Fruit fly (Drosophila melanogaster) whole organism, prepupa: ENCODE measurements around the gene Cftr.

Experiments used
- CG10631 ChIP-seq: fragments of 200-800 bp; sonication (Bioruptor generic); optimal IDR thresholded peaks from 2 replicates; lab custom pipeline; 2016; ENCODE audit warnings: missing biosample characterization, missing genetic modification characterization
- CG1621 ChIP-seq: fragments of 200-800 bp; sonication (Bioruptor generic); optimal IDR thresholded peaks from 3 replicates; lab custom pipeline; 2018; ENCODE audit warnings: missing biosample characterization, mild to moderate bottlenecking, missing genetic modification characterization
- CG16779 ChIP-seq: fragments of 200-800 bp; sonication (Bioruptor generic); optimal IDR thresholded peaks from 3 replicates; lab custom pipeline; 2017; ENCODE audit warnings: missing biosample characterization, mild to moderate bottlenecking, missing genetic modification characterization
- CG3032 ChIP-seq: fragments of 200-800 bp; optimal IDR thresholded peaks from 2 replicates; lab custom pipeline; 2019; ENCODE audit warnings: missing biosample characterization, mild to moderate bottlenecking, missing genetic modification characterization, moderate library complexity
- CG31627 ChIP-seq: fragments of 200-800 bp; sonication (Bioruptor generic); optimal IDR thresholded peaks from 3 replicates; lab custom pipeline; 2016; ENCODE audit warnings: missing biosample characterization, missing genetic modification characterization
- CG34406 ChIP-seq: fragments of 200-800 bp; sonication (Bioruptor generic); optimal IDR thresholded peaks from 3 replicates; lab custom pipeline; 2016; ENCODE audit warnings: missing biosample characterization, missing genetic modification characterization
- CG3919 ChIP-seq: fragments of 200-800 bp; sonication (Bioruptor generic); optimal IDR thresholded peaks from 3 replicates; lab custom pipeline; 2016; ENCODE audit warnings: missing biosample characterization, missing genetic modification characterization
- CG4318 ChIP-seq: fragments of 200-800 bp; sonication (Bioruptor generic); optimal IDR thresholded peaks from 3 replicates; lab custom pipeline; 2017; ENCODE audit warnings: missing biosample characterization, mild to moderate bottlenecking, missing genetic modification characterization
- CG6163 ChIP-seq: fragments of 200-800 bp; sonication (Bioruptor generic); IDR thresholded peaks from 3 replicates; pipeline ENCODE4 v1.3.6; 2022; ENCODE audit warnings: missing biosample characterization, missing genetic modification characterization
- CG6792 ChIP-seq: fragments of 200-800 bp; sonication (Bioruptor generic); optimal IDR thresholded peaks from 3 replicates; lab custom pipeline; 2016; ENCODE audit warnings: missing biosample characterization, missing genetic modification characterization
- CG6854 ChIP-seq: fragments of 200-800 bp; sonication (Bioruptor generic); optimal IDR thresholded peaks from 2 replicates; lab custom pipeline; 2017; ENCODE audit warnings: missing biosample characterization, mild to moderate bottlenecking, missing genetic modification characterization
- CG7368 ChIP-seq: fragments of 200-800 bp; sonication (Bioruptor generic); optimal IDR thresholded peaks from 3 replicates; lab custom pipeline; 2016; ENCODE audit warnings: missing biosample characterization, missing genetic modification characterization
- CG8119 ChIP-seq: fragments of 200-800 bp; sonication (Bioruptor generic); IDR thresholded peaks from 3 replicates; pipeline ENCODE4 v1.3.6; 2022; ENCODE audit warnings: missing biosample characterization, missing genetic modification characterization
- CG8319 ChIP-seq: fragments of 200-800 bp; sonication (Bioruptor generic); optimal IDR thresholded peaks from 3 replicates; lab custom pipeline; 2016; ENCODE audit warnings: missing biosample characterization, missing genetic modification characterization
- CG9139 ChIP-seq: fragments of 200-800 bp; sonication (Bioruptor generic); optimal IDR thresholded peaks from 3 replicates; lab custom pipeline; 2017; ENCODE audit warnings: missing biosample characterization, mild to moderate bottlenecking, missing genetic modification characterization
- Ets96B ChIP-seq: fragments of 200-800 bp; optimal IDR thresholded peaks from 2 replicates; lab custom pipeline; 2019; ENCODE audit warnings: missing biosample characterization, mild to moderate bottlenecking, missing genetic modification characterization, moderate library complexity
- Gug ChIP-seq: fragments of 200-800 bp; sonication (Bioruptor generic); IDR thresholded peaks from 2 replicates; pipeline ENCODE4 v1.3.6; 2022; ENCODE audit warnings: missing biosample characterization, missing genetic modification characterization
- Hr38 ChIP-seq: sonication (Bioruptor generic); optimal IDR thresholded peaks from 2 replicates; lab custom pipeline; 2016; ENCODE audit warnings: missing biosample characterization, missing genetic modification characterization
- Hr39 ChIP-seq: fragments of 200-800 bp; sonication (Bioruptor generic); optimal IDR thresholded peaks from 2 replicates; lab custom pipeline; 2016; ENCODE audit warnings: missing biosample characterization, missing genetic modification characterization
- Hr4 ChIP-seq: fragments of 200-800 bp; sonication (Bioruptor generic); optimal IDR thresholded peaks from 3 replicates; lab custom pipeline; 2016; ENCODE audit warnings: missing biosample characterization, missing genetic modification characterization
- Lpt ChIP-seq: fragments of 200-800 bp; sonication (Bioruptor generic); optimal IDR thresholded peaks from 3 replicates; lab custom pipeline; 2016; ENCODE audit warnings: missing biosample characterization, missing genetic modification characterization
- Smox ChIP-seq: fragments of 200-800 bp; sonication (Bioruptor generic); optimal IDR thresholded peaks from 3 replicates; lab custom pipeline; 2016; ENCODE audit warnings: missing biosample characterization, missing genetic modification characterization
- Sox102F ChIP-seq: fragments of 200-800 bp; sonication (Bioruptor generic); optimal IDR thresholded peaks from 2 replicates; lab custom pipeline; 2016; ENCODE audit warnings: missing biosample characterization, mild to moderate bottlenecking, missing genetic modification characterization
- Sox14 ChIP-seq: fragments of 200-800 bp; sonication (Bioruptor generic); optimal IDR thresholded peaks from 3 replicates; lab custom pipeline; 2016; ENCODE audit warnings: missing biosample characterization, missing genetic modification characterization
- Sox15 ChIP-seq: fragments of 200-800 bp; sonication (Bioruptor generic); optimal IDR thresholded peaks from 3 replicates; lab custom pipeline; 2016; ENCODE audit warnings: missing biosample characterization, missing genetic modification characterization
- achi ChIP-seq: fragments of 200-800 bp; sonication (Bioruptor generic); optimal IDR thresholded peaks from 3 replicates; lab custom pipeline; 2016; ENCODE audit warnings: missing biosample characterization, missing genetic modification characterization
- acj6 ChIP-seq: fragments of 200-800 bp; sonication (Bioruptor generic); optimal IDR thresholded peaks from 3 replicates; lab custom pipeline; 2016; ENCODE audit warnings: missing biosample characterization, missing genetic modification characterization
- cyc ChIP-seq: fragments of 200-800 bp; sonication (Bioruptor generic); optimal IDR thresholded peaks from 3 replicates; lab custom pipeline; 2016; ENCODE audit warnings: missing biosample characterization, missing genetic modification characterization
- dac ChIP-seq: fragments of 200-800 bp; sonication (Bioruptor generic); optimal IDR thresholded peaks from 2 replicates; lab custom pipeline; 2017; ENCODE audit warnings: missing biosample characterization, mild to moderate bottlenecking, missing genetic modification characterization
- fd59A ChIP-seq: fragments of 200-800 bp; sonication (Bioruptor generic); optimal IDR thresholded peaks from 2 replicates; lab custom pipeline; 2017; ENCODE audit warnings: missing biosample characterization, mild to moderate bottlenecking, missing genetic modification characterization, missing genetic modification reagents
- fkh ChIP-seq: fragments of 200-800 bp; sonication (Bioruptor generic); optimal IDR thresholded peaks from 3 replicates; lab custom pipeline; 2017; ENCODE audit warnings: missing biosample characterization, mild to moderate bottlenecking, missing genetic modification characterization, moderate library complexity
- lz ChIP-seq: fragments of 200-800 bp; sonication (Bioruptor generic); optimal IDR thresholded peaks from 3 replicates; lab custom pipeline; 2016; ENCODE audit warnings: missing biosample characterization, missing genetic modification characterization
- pdm3 ChIP-seq: fragments of 200-800 bp; sonication (Bioruptor generic); optimal IDR thresholded peaks from 3 replicates; lab custom pipeline; 2016; ENCODE audit warnings: missing biosample characterization, missing genetic modification characterization
- svp ChIP-seq: fragments of 200-800 bp; sonication (Bioruptor generic); peaks from one replicate; lab custom pipeline; 2016; ENCODE audit warnings: missing biosample characterization, missing genetic modification characterization
- vri ChIP-seq: fragments of 200-800 bp; sonication (Bioruptor generic); optimal IDR thresholded peaks from 3 replicates; lab custom pipeline; 2016; ENCODE audit warnings: missing biosample characterization, mild to moderate bottlenecking, missing genetic modification characterization

The Cftr gene

dm6 chr3R:24565748-24566239 is 22.1 kb upstream of the Cftr start (continued):
- TF ChIP-seq CG3919 (GFP tag; lab: Kevin White, UChicago) (peak; percentile 23), Sox14 (peak; percentile 39), Hr4 (GFP tag; lab: Kevin White, UChicago) (no peak), vri (GFP tag; lab: Kevin White, UChicago) (peak; percentile 81), Gug (GFP tag; lab: Robert Waterston, UW) (no peak), fd59A (GFP tag; lab: Kevin White, UChicago) (no peak), cyc (no peak), fkh (GFP tag; lab: Kevin White, UChicago) (peak; percentile 97), Lpt (GFP tag; lab: Kevin White, UChicago) (peak; percentile 16), Sox102F (GFP tag; lab: Kevin White, UChicago) (peak; percentile 63), CG6792 (GFP tag; lab: Kevin White, UChicago) (peak; percentile 12), CG34406 (peak; percentile 3), CG10631 (peak; percentile 9), CG6163 (GFP tag; lab: Robert Waterston, UW) (peak; percentile 77; the same call in 2 of the 3 replicates), Hr39 (GFP tag; lab: Kevin White, UChicago) (no peak), CG1621 (tag; lab: Kevin White, UChicago) (peak; percentile 2), CG7368 (GFP tag; lab: Kevin White, UChicago) (no peak), dac (GFP tag; lab: Kevin White, UChicago) (no peak), CG4318 (GFP tag; lab: Kevin White, UChicago) (no peak), CG3032 (peak; percentile 10), achi (GFP tag; lab: Kevin White, UChicago) (no peak), svp (peak; percentile 79), acj6 (GFP tag; lab: Kevin White, UChicago) (no peak), CG8119 (peak; percentile 61; the same call in 2 of the 3 replicates), Ets96B (tag; lab: Kevin White, UChicago) (no peak), lz (no peak), Hr38 (no peak), pdm3 (GFP tag; lab: Kevin White, UChicago) (no peak), CG31627 (no peak), CG6854 (GFP tag; lab: Kevin White, UChicago) (no peak), Smox (GFP tag; lab: Kevin White, UChicago) (peak; percentile 12), Sox15 (GFP tag; lab: Kevin White, UChicago) (no peak), CG9139 (GFP tag; lab: Kevin White, UChicago) (peak; percentile 43), CG16779 (tag; lab: Kevin White, UChicago) (peak; percentile 72)

- TF ChIP-seq CG31627 (peak; percentile 5), vri (GFP tag; lab: Kevin White, UChicago) (peak; percentile 9), Hr39 (GFP tag; lab: Kevin White, UChicago) (no peak)
- TF ChIP-seq, all 60 proteins: peak for 2
Observed at dm6 chr3R:24564799-24565344, 21.2 kb upstream of the Cftr start.

dm6 chr3R:24564191-24564798 is 20.6 kb upstream of the Cftr start:
- TF ChIP-seq CG9139 (GFP tag; lab: Kevin White, UChicago), result no peak
- no peak for TF ChIP-seq CG34406
- TF ChIP-seq CG8319 (GFP tag; lab: Kevin White, UChicago), result no peak
- TF ChIP-seq fkh (GFP tag; lab: Kevin White, UChicago), result no peak
- TF ChIP-seq CG6854 (GFP tag; lab: Kevin White, UChicago), result no peak
- no peak for TF ChIP-seq CG6792 (GFP tag; lab: Kevin White, UChicago)
